Worm (Caenorhabditis elegans) whole organism, early embryonic: ENCODE measurements around the gene cpf-1.

Experiments used
- F13C5.2 ChIP-seq: sonication (generic microtip); optimal IDR thresholded peaks from 2 replicates; lab custom pipeline; 2017; ENCODE audit warnings: mild to moderate bottlenecking, missing genetic modification characterization, inconsistent platforms, missing compliant biosample characterization
- ama-1 ChIP-seq: fragments of 150-350 bp; optimal IDR thresholded peaks from 2 replicates; lab custom pipeline; 2014
- ceh-13 ChIP-seq: fragments of 200-800 bp; sonication (Bioruptor generic); optimal IDR thresholded peaks from 2 replicates; lab custom pipeline; 2018; ENCODE audit warnings: mild to moderate bottlenecking, missing genetic modification characterization, missing compliant biosample characterization
- ceh-36 ChIP-seq: sonication (generic microtip); optimal IDR thresholded peaks from 2 replicates; lab custom pipeline; 2016; ENCODE audit warnings: missing genetic modification characterization, inconsistent platforms, missing compliant biosample characterization
- ets-7 ChIP-seq: sonication (generic microtip); optimal IDR thresholded peaks from 2 replicates; lab custom pipeline; 2016; ENCODE audit warnings: missing genotype, missing genetic modification characterization, missing compliant biosample characterization
- flt-1 ChIP-seq: fragments of 200-800 bp; sonication (Bioruptor generic); IDR thresholded peaks from 2 replicates; pipeline ENCODE4 v1.3.6; 2022; ENCODE audit warnings: missing genetic modification characterization, missing compliant biosample characterization
- scrt-1 ChIP-seq: fragments of 200-800 bp; sonication (Bioruptor generic); IDR thresholded peaks from 2 replicates; pipeline ENCODE4 v1.3.6; 2022; ENCODE audit warnings: missing genetic modification characterization, missing compliant biosample characterization

- no peak for TF ChIP-seq ama-1 (lab: Kevin White, UChicago)
- no peak for TF ChIP-seq scrt-1 (GFP tag; lab: Robert Waterston, UW)
- no peak for TF ChIP-seq ceh-36 (tag; lab: Kevin White, UChicago)
- TF ChIP-seq ceh-13 (GFP tag; lab: Kevin White, UChicago) = no peak
- no peak for TF ChIP-seq F13C5.2 (tag; lab: Kevin White, UChicago)
- no peak for TF ChIP-seq flt-1 (GFP tag; lab: Robert Waterston, UW)
- no peak for TF ChIP-seq ets-7
These were observed 33.8 kb downstream of the cpf-1 start for ce11 chrII:8568234-8568969.
